Worm (Caenorhabditis elegans) whole organism, L2 larva: ENCODE results near the gene F14F7.7.

Experiments
- C34F6.9 ChIP-seq: fragments of 150-350 bp; optimal IDR thresholded peaks from 2 replicates; lab custom pipeline; 2014; ENCODE audit warnings: missing biosample characterization, missing genetic modification characterization
- F13H6.1 ChIP-seq: sonication (generic microtip); optimal IDR thresholded peaks from 2 replicates; lab custom pipeline; 2016; ENCODE audit warnings: missing genetic modification characterization, missing compliant biosample characterization
- R02D3.7 ChIP-seq: fragments of 150-350 bp; optimal IDR thresholded peaks from 2 replicates; lab custom pipeline; 2014; ENCODE audit warnings: missing biosample characterization, missing genetic modification characterization
- Y55F3AM.14 ChIP-seq: fragments of 200-800 bp; sonication (Bioruptor generic); optimal IDR thresholded peaks from 2 replicates; lab custom pipeline; 2018; ENCODE audit warnings: mild to moderate bottlenecking, missing genetic modification characterization, missing compliant biosample characterization
- ZK546.5 ChIP-seq: sonication (generic microtip); optimal IDR thresholded peaks from 2 replicates; lab custom pipeline; 2017; ENCODE audit warnings: missing biosample characterization, missing genetic modification characterization
- alr-1 ChIP-seq: fragments of 150-350 bp; optimal IDR thresholded peaks from 2 replicates; lab custom pipeline; 2014; ENCODE audit warnings: missing biosample characterization, missing genetic modification characterization
- aly-2 ChIP-seq: fragments of 150-350 bp; optimal IDR thresholded peaks from 2 replicates; lab custom pipeline; 2014; ENCODE audit warnings: missing biosample characterization, missing genetic modification characterization
- ama-1 ChIP-seq: fragments of 150-350 bp; optimal IDR thresholded peaks from 2 replicates; lab custom pipeline; 2018; ENCODE audit warnings: inconsistent platforms
- ceh-16 ChIP-seq: fragments of 150-350 bp; optimal IDR thresholded peaks from 2 replicates; lab custom pipeline; 2014; ENCODE audit warnings: missing biosample characterization, missing genetic modification characterization
- ceh-82 ChIP-seq: fragments of 150-350 bp; optimal IDR thresholded peaks from 2 replicates; lab custom pipeline; 2014; ENCODE audit warnings: missing biosample characterization, missing genetic modification characterization
- elt-1 ChIP-seq: fragments of 150-350 bp; optimal IDR thresholded peaks from 2 replicates; lab custom pipeline; 2014; ENCODE audit warnings: missing biosample characterization, missing genetic modification characterization
- elt-3 ChIP-seq: sonication (generic microtip); optimal IDR thresholded peaks from 2 replicates; lab custom pipeline; 2017; ENCODE audit warnings: missing biosample characterization, missing genetic modification characterization
- fos-1 ChIP-seq: fragments of 150-350 bp; optimal IDR thresholded peaks from 2 replicates; lab custom pipeline; 2014; ENCODE audit warnings: missing biosample characterization, missing genetic modification characterization
- gmeb-1 ChIP-seq: fragments of 150-350 bp; optimal IDR thresholded peaks from 2 replicates; lab custom pipeline; 2014; ENCODE audit warnings: missing biosample characterization, missing genetic modification characterization
- lin-11 ChIP-seq: fragments of 150-350 bp; sonication (generic microtip); optimal IDR thresholded peaks from 2 replicates; lab custom pipeline; 2014; ENCODE audit warnings: missing biosample characterization, missing genetic modification characterization, inconsistent platforms, mixed read lengths
- lin-39 ChIP-seq: fragments of 150-350 bp; optimal IDR thresholded peaks from 2 replicates; lab custom pipeline; 2014; ENCODE audit warnings: missing biosample characterization, missing genetic modification reagents, missing genetic modification characterization
- lsy-2 ChIP-seq, 2 experiments: fragments of 150-350 bp in 1 of 2; sonication (generic microtip) in 1 of 2; optimal IDR thresholded peaks; 2 replicates each; lab custom pipeline; 2014 to 2017; ENCODE audit warnings: missing biosample characterization in 2 of 2, missing genetic modification characterization in 2 of 2
- mab-5 ChIP-seq: fragments of 150-350 bp; optimal IDR thresholded peaks from 2 replicates; lab custom pipeline; 2014; ENCODE audit warnings: missing biosample characterization, missing genetic modification characterization
- mdl-1 ChIP-seq, 2 experiments: fragments of 150-350 bp in 1 of 2; sonication (generic microtip) in 1 of 2; optimal IDR thresholded peaks; 2 replicates each; lab custom pipeline; 2017; ENCODE audit warnings: missing biosample characterization in 2 of 2, missing genetic modification characterization in 2 of 2
- nhr-11 ChIP-seq: fragments of 150-350 bp; optimal IDR thresholded peaks from 2 replicates; lab custom pipeline; 2014; ENCODE audit warnings: missing biosample characterization, missing genetic modification characterization
- nhr-12 ChIP-seq: fragments of 150-350 bp; optimal IDR thresholded peaks from 2 replicates; lab custom pipeline; 2014; ENCODE audit warnings: missing biosample characterization, missing genetic modification characterization
- nhr-129 ChIP-seq: fragments of 150-350 bp; optimal IDR thresholded peaks from 2 replicates; lab custom pipeline; 2014; ENCODE audit warnings: missing biosample characterization, missing genetic modification characterization
- nhr-21 ChIP-seq: fragments of 150-350 bp; optimal IDR thresholded peaks from 2 replicates; lab custom pipeline; 2014; ENCODE audit warnings: missing biosample characterization, missing genetic modification characterization
- nhr-23 ChIP-seq: fragments of 150-350 bp; optimal IDR thresholded peaks from 2 replicates; lab custom pipeline; 2014; ENCODE audit warnings: missing biosample characterization, missing genetic modification reagents, missing genetic modification characterization
- nhr-237 ChIP-seq: fragments of 150-350 bp; optimal IDR thresholded peaks from 2 replicates; lab custom pipeline; 2014; ENCODE audit warnings: missing biosample characterization, missing genetic modification characterization
- nhr-25 ChIP-seq: fragments of 150-350 bp; sonication (generic microtip); optimal IDR thresholded peaks from 3 replicates; lab custom pipeline; 2014; ENCODE audit warnings: missing biosample characterization, missing genetic modification characterization
- nhr-6 ChIP-seq: fragments of 150-350 bp; optimal IDR thresholded peaks from 2 replicates; lab custom pipeline; 2014; ENCODE audit warnings: missing biosample characterization, missing genetic modification characterization
- nhr-77 ChIP-seq: fragments of 150-350 bp; optimal IDR thresholded peaks from 2 replicates; lab custom pipeline; 2014; ENCODE audit warnings: missing biosample characterization, missing genetic modification characterization
- peb-1 ChIP-seq: fragments of 150-350 bp; optimal IDR thresholded peaks from 2 replicates; lab custom pipeline; 2014; ENCODE audit warnings: missing biosample characterization, missing genetic modification characterization
- sem-4 ChIP-seq: fragments of 150-350 bp; optimal IDR thresholded peaks from 2 replicates; lab custom pipeline; 2014; ENCODE audit warnings: missing biosample characterization, missing genetic modification reagents, missing genetic modification characterization
- sma-3 ChIP-seq: sonication (generic microtip); optimal IDR thresholded peaks from 2 replicates; lab custom pipeline; 2016; ENCODE audit warnings: missing genetic modification reagents, missing genetic modification characterization, missing compliant biosample characterization
- sma-9 ChIP-seq, 2 experiments: fragments of 150-350 bp in 1 of 2; sonication (generic microtip) in 1 of 2; optimal IDR thresholded peaks; 2 replicates each; lab custom pipeline; 2014 to 2016; ENCODE audit warnings: missing genetic modification characterization in 2 of 2, mild to moderate bottlenecking in 1 of 2, missing biosample characterization in 1 of 2, missing compliant biosample characterization in 1 of 2, missing genetic modification reagents in 1 of 2, moderate library complexity in 1 of 2
- snpc-4 ChIP-seq: fragments of 150-350 bp; optimal IDR thresholded peaks from 2 replicates; lab custom pipeline; 2014; ENCODE audit warnings: missing biosample characterization, missing genetic modification characterization
- unc-62 ChIP-seq: fragments of 150-350 bp; optimal IDR thresholded peaks from 2 replicates; lab custom pipeline; 2014; ENCODE audit warnings: missing biosample characterization, missing genetic modification reagents, missing genetic modification characterization
- zag-1 ChIP-seq: fragments of 150-350 bp; optimal IDR thresholded peaks from 2 replicates; lab custom pipeline; 2014; ENCODE audit warnings: missing biosample characterization, missing genetic modification characterization
- ztf-1 ChIP-seq: fragments of 200-800 bp; sonication (Bioruptor generic); conservative IDR thresholded peaks from 2 replicates; pipeline ENCODE4 v1.3.6; 2022; ENCODE audit warnings: missing genetic modification characterization, missing compliant biosample characterization
- ztf-4 ChIP-seq: fragments of 150-350 bp; optimal IDR thresholded peaks from 2 replicates; lab custom pipeline; 2014; ENCODE audit warnings: missing biosample characterization, missing genetic modification characterization

F14F7.7 gene

DNA sequence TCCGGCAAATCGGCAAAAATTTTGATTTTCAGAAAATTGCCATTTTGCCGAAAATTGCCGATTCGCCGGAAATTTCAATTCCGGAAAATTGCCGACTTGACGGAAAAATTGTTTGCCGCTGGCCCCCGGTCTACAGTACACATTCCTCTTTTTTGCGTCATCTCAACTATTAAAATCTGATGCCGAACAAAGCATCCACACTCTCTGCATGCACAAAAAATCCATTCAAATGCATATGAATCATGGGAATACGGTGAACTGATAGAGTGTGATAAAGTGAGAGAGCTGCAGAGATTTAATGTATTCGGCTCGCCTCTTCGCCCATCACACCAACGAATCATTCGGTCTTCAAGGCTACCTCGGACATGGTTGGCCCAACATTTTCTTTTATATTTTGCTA lies at the start of gene F14F7.7:
Gene F14F7.7 (plus strand): TSS at position 354 of the 400 bp plus-strand sequence.
- TF ChIP-seq sem-4 (tag; lab: Kevin White, UChicago) (no peak), elt-1 (tag; lab: Kevin White, UChicago) (no peak), alr-1 (tag; lab: Kevin White, UChicago) (no peak), fos-1 (no peak), C34F6.9 (tag; lab: Kevin White, UChicago) (no peak), R02D3.7 (tag; lab: Kevin White, UChicago) (no peak), F13H6.1 (no peak), nhr-6 (tag; lab: Kevin White, UChicago) (no peak), peb-1 (tag; lab: Kevin White, UChicago) (no peak), ceh-16 (tag; lab: Kevin White, UChicago) (no peak), aly-2 (tag; lab: Kevin White, UChicago) (no peak), elt-3 (no peak), sma-3 (GFP tag; lab: Kevin White, UChicago) (no peak), ceh-82 (no peak), unc-62 (no peak), nhr-12 (tag; lab: Kevin White, UChicago) (no peak), snpc-4 (tag; lab: Kevin White, UChicago) (no peak), lin-39 (tag; lab: Kevin White, UChicago) (no peak), nhr-11 (tag; lab: Kevin White, UChicago) (no peak), mdl-1 (tag; optimal IDR thresholded peaks at IDR 0.05; lab: Kevin White, UChicago) (no peak)
- TF ChIP-seq, all 48 proteins: peak for 0

DNA sequence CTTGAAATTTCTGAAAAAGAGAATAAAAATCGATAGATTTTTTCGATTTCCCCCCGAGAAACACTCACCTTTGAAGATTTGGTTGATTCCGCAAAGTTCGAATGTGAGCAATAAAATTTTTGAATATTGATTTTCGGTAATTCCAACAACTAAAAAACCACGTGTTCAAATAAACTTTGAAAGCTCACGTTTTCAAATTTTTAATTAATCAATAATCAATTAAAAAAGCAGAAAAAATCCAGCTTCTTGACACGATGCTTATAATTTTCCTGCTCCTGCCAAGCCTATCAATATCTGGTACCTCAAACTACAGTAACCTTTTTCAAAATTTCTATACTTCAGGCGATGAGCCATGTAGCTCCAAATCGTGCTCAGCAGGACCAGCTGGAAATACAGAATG lies 43.3 kb upstream of the F14F7.7 start, which contains the start of gene ZK1010.5:
Gene ZK1010.5 (minus strand): TSS at position 101 of the 400 bp plus-strand sequence.
- TF ChIP-seq F13H6.1 (no peak), nhr-25 (no peak), Y55F3AM.14 (GFP tag; lab: Kevin White, UChicago) (no peak), mab-5 (tag; lab: Kevin White, UChicago) (no peak), sem-4 (tag; lab: Kevin White, UChicago) (no peak)

DNA sequence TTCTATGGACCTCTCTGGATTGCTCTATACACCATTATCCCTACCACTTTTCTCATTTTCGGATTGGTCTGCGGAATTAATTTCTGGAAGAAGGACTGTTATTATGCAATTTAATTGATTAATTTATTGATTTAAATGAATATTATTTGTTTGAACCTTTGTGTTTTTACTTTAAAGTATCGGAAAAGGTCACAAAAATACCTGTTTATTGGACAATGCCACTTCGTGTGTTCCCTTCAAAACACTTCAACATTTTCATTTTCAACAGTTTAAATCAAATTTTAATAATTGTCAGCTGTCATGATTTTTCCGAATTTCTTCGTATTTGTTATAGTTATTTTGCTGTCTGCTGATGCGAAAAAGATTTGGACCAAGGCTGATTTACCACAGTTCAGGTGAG lies 39.7 kb upstream of the F14F7.7 start, which contains the start of gene ZK1010.12:
Gene ZK1010.12 (plus strand): TSS at position 301 of the 400 bp plus-strand sequence.
- TF ChIP-seq zag-1 (tag; lab: Kevin White, UChicago): no peak
- TF ChIP-seq ztf-4: no peak
- no peak for TF ChIP-seq F13H6.1
- TF ChIP-seq mdl-1 (tag; optimal IDR thresholded peaks at IDR 0.05; lab: Kevin White, UChicago): no peak
- TF ChIP-seq lsy-2 (tag; optimal IDR thresholded peaks at IDR 0.05; lab: Kevin White, UChicago): no peak
- TF ChIP-seq ZK546.5 (tag; lab: Kevin White, UChicago): no peak
- no peak for TF ChIP-seq nhr-25
- TF ChIP-seq nhr-129 (tag; lab: Kevin White, UChicago): no peak
- TF ChIP-seq nhr-12 (tag; lab: Kevin White, UChicago): no peak
- TF ChIP-seq lin-39 (tag; lab: Kevin White, UChicago): no peak
- TF ChIP-seq ztf-1 (GFP tag; lab: Robert Waterston, UW): no peak
- TF ChIP-seq nhr-11 (tag; lab: Kevin White, UChicago): no peak
- TF ChIP-seq nhr-21: no peak
- no peak for TF ChIP-seq nhr-77 (tag; lab: Kevin White, UChicago)

DNA sequence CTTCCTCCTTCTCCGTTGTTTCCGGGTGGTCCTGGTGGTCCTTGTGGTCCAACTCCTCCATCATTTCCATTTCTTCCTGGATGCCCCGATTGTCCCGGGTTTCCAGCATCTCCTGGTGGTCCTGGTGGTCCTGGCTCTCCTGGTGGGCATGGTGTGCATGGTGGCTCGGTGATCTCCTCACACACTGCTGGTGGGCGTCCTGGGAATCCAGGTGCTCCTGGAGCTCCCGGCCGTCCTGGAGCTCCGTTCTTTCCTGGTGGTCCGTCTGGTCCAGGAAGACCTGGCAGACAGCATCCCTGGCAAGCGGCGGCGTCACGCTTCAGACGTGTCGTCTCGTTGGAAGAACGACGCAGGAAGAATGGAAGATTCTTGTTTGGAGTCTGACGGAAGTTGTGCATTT lies 37.6 kb upstream of the F14F7.7 start:
- TF ChIP-seq sma-3 (GFP tag; lab: Kevin White, UChicago) (no peak), nhr-23 (tag; lab: Kevin White, UChicago) (no peak), ama-1 (lab: Kevin White, UChicago) (no peak), nhr-11 (tag; lab: Kevin White, UChicago) (no peak), nhr-25 (no peak), aly-2 (tag; lab: Kevin White, UChicago) (no peak)

DNA sequence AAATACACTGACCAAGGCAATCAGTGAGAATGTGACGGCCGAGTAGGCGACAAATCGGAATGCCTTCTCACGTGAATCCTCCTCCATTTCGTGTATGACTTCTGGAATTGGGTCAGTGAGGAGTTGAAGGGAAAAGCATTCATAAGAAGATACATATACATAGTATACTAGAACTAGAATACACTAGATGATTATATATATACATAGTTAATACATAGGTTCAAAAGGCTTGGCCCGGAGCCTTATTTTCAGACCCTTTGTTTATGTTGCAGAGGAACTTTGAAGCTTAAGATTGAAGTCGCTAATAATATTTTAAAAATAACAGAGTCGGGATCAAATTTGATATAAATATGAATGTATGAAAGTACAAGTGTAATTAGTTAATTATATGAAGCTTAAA lies 37.1 kb upstream of the F14F7.7 start, which contains the start of gene col-97:
Gene col-97 (minus strand): TSS at position 101 of the 400 bp plus-strand sequence.
- TF ChIP-seq lin-39 (tag; lab: Kevin White, UChicago) (no peak), ztf-4 (no peak), sma-3 (GFP tag; lab: Kevin White, UChicago) (no peak), zag-1 (tag; lab: Kevin White, UChicago) (no peak), snpc-4 (tag; lab: Kevin White, UChicago) (no peak), sma-9 (GFP tag; optimal IDR thresholded peaks at IDR 0.05; lab: Kevin White, UChicago) (no peak), sma-9 (tag; optimal IDR thresholded peaks at IDR 0.05; lab: Kevin White, UChicago) (no peak), nhr-237 (no peak), ztf-1 (GFP tag; lab: Robert Waterston, UW) (no peak), lin-11 (no peak), gmeb-1 (tag; lab: Kevin White, UChicago) (no peak), ZK546.5 (tag; lab: Kevin White, UChicago) (no peak), F13H6.1 (no peak)
